Fruit fly (Drosophila melanogaster) Kc167 (cell line): ENCODE data around the gene hzg.

Experiments used
- Myc ChIP-seq: fragments of >200 bp; optimal IDR thresholded peaks from 2 replicates; lab custom pipeline; 2017; ENCODE audit warnings: missing external identifiers
- Sin3A ChIP-seq: fragments of >200 bp; optimal IDR thresholded peaks from 2 replicates; lab custom pipeline; 2018; ENCODE audit warnings: missing external identifiers
- h ChIP-seq: fragments of >200 bp; optimal IDR thresholded peaks from 3 replicates; lab custom pipeline; 2018; ENCODE audit warnings: missing external identifiers
- psq ChIP-seq: fragments of >200 bp; optimal IDR thresholded peaks from 2 replicates; lab custom pipeline; 2017; ENCODE audit warnings: missing external identifiers
- ttk ChIP-seq: sonication (Bioruptor generic); optimal IDR thresholded peaks from 2 replicates; lab custom pipeline; 2017; ENCODE audit warnings: missing external identifiers

DNA sequence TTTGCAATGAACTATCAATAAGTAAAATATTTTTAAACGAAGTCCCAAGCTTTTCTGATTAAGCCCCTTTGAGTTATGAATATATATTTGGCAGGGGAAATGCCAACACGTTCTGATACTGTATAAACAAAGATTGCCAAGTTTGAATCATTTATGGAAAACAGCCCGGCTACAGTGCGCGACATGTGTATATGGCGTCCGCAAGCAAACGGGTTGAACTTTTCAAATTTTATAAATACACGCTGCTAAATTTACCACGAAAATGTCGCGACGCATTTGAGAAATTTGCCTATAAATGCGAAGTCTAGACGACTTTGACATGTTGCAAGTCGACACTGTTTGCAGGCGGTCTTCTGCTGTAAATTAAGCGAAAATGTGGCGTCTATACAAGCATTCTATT is 43.5 kb upstream of the hzg start:
- no peak for TF ChIP-seq h
- TF ChIP-seq psq = no peak
- no peak for TF ChIP-seq Myc (lab: Kevin White, UChicago)
- TF ChIP-seq Sin3A (lab: Kevin White, UChicago) = no peak
- no peak for TF ChIP-seq ttk (lab: Kevin White, UChicago)
